Worm (Caenorhabditis elegans) whole organism, late embryonic: ENCODE measurements around the gene F56D6.8.

Experiments
- fkh-10 ChIP-seq: fragments of 150-350 bp; optimal IDR thresholded peaks from 2 replicates; lab custom pipeline; 2014; ENCODE audit warnings: missing biosample characterization, missing genetic modification reagents, missing genetic modification characterization
- pqm-1 ChIP-seq: sonication (generic microtip); optimal IDR thresholded peaks from 2 replicates; lab custom pipeline; 2016; ENCODE audit warnings: missing genetic modification characterization, missing compliant biosample characterization

DNA sequence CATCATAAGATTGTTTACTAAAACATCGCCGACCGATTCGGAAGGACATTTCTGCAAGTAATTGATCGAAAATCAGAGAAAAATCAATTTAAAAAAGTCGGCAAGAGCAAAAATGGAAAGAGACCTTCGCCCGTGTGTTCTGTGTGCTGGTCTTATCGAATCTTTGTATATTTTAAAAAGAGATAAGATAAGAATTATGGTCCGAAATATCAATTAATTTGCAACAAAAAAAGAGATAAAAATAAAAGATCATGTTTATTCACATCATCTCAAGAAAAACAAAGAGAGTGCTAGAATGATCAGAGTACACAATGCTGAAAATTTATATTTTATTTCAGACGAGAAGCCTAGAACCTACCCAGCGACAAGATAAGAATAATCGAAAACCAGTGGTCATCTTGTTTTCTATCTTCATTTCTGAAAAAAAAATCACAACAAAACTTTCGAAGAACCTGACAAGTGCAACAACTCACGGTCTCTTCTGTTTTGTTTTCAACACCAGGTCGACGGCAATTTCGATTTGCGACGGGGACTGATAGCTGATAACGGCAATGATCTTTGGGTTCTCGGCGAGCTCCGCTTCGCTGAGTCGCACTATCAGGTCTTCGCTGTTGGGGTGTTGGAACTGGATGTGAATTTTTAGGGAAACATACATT is 15.8 kb downstream of the F56D6.8 start, which contains the start of gene F37C4.6:
- TF ChIP-seq pqm-1: no peak
- TF ChIP-seq fkh-10 (GFP tag; lab: Kevin White, UChicago): no peak
